Fruit fly (Drosophila melanogaster) whole organism, embryonic: Measurements from ENCODE around the gene Indy.

Source experiments
- Ada2b ChIP-seq: fragments of 200-800 bp; sonication (Bioruptor generic); IDR thresholded peaks from 2 replicates; pipeline ENCODE4 v1.3.6; 2022; ENCODE audit warnings: missing biosample characterization, missing genetic modification characterization
- CG10431 ChIP-seq: fragments of 200-800 bp; sonication (Bioruptor generic); optimal IDR thresholded peaks from 3 replicates; lab custom pipeline; 2018; ENCODE audit warnings: missing biosample characterization, mild to moderate bottlenecking, missing genetic modification characterization
- CG12391 ChIP-seq: fragments of 200-800 bp; sonication (Bioruptor generic); optimal IDR thresholded peaks from 3 replicates; lab custom pipeline; 2018; ENCODE audit warnings: missing biosample characterization, mild to moderate bottlenecking, missing genetic modification characterization, moderate library complexity
- CG13424 ChIP-seq: fragments of 200-800 bp; sonication (Bioruptor generic); optimal IDR thresholded peaks from 2 replicates; lab custom pipeline; 2019; ENCODE audit warnings: missing biosample characterization, mild to moderate bottlenecking, missing genetic modification characterization, moderate library complexity
- CG13894 ChIP-seq: fragments of 200-800 bp; sonication (Bioruptor generic); optimal IDR thresholded peaks from 3 replicates; lab custom pipeline; 2018; ENCODE audit warnings: missing biosample characterization, mild to moderate bottlenecking, missing genetic modification characterization, moderate library complexity
- CG14860 ChIP-seq: fragments of 200-800 bp; sonication (Bioruptor generic); IDR thresholded peaks from 3 replicates; pipeline ENCODE4 v1.3.6; 2022; ENCODE audit warnings: missing biosample characterization, missing genetic modification characterization; ENCODE audit not compliant: partially characterized antibody
- CG17359 ChIP-seq: fragments of 200-800 bp; sonication (Bioruptor generic); optimal IDR thresholded peaks from 3 replicates; lab custom pipeline; 2018; ENCODE audit warnings: missing biosample characterization, mild to moderate bottlenecking, missing genetic modification characterization, moderate library complexity
- CG17802 ChIP-seq: fragments of 200-800 bp; sonication (Bioruptor generic); optimal IDR thresholded peaks from 2 replicates; lab custom pipeline; 2018; ENCODE audit warnings: missing biosample characterization, mild to moderate bottlenecking, missing genetic modification characterization, moderate library complexity
- CG18764 ChIP-seq: fragments of 200-800 bp; sonication (Bioruptor generic); optimal IDR thresholded peaks from 3 replicates; lab custom pipeline; 2016; ENCODE audit warnings: missing biosample characterization, missing genetic modification characterization
- CG32772 ChIP-seq: fragments of 200-800 bp; sonication (Bioruptor generic); IDR thresholded peaks from 2 replicates; pipeline ENCODE4 v1.3.6; 2022; ENCODE audit warnings: missing biosample characterization, missing genetic modification characterization
- CG3838 ChIP-seq: fragments of 200-800 bp; sonication (Bioruptor generic); optimal IDR thresholded peaks from 3 replicates; lab custom pipeline; 2016; ENCODE audit warnings: missing biosample characterization, missing genetic modification characterization
- CG4282 ChIP-seq: fragments of 200-800 bp; sonication (Bioruptor generic); optimal IDR thresholded peaks from 2 replicates; lab custom pipeline; 2016; ENCODE audit warnings: missing biosample characterization, missing genetic modification characterization
- CG7839 ChIP-seq: fragments of 200-800 bp; sonication (Bioruptor generic); optimal IDR thresholded peaks from 3 replicates; lab custom pipeline; 2018; ENCODE audit warnings: missing biosample characterization, mild to moderate bottlenecking, missing genetic modification characterization, moderate library complexity
- CG8388 ChIP-seq: fragments of 200-800 bp; sonication (Bioruptor generic); optimal IDR thresholded peaks from 2 replicates; lab custom pipeline; 2019; ENCODE audit warnings: missing biosample characterization, mild to moderate bottlenecking, missing genetic modification characterization, moderate library complexity
- CG8944 ChIP-seq: fragments of 200-800 bp; sonication (Bioruptor generic); optimal IDR thresholded peaks from 3 replicates; lab custom pipeline; 2016; ENCODE audit warnings: missing biosample characterization, missing genetic modification characterization
- CG9609 ChIP-seq: fragments of 200-800 bp; sonication (Bioruptor generic); optimal IDR thresholded peaks from 3 replicates; lab custom pipeline; 2016; ENCODE audit warnings: missing biosample characterization, missing genetic modification characterization
- CkIIα-i1 ChIP-seq: fragments of 200-800 bp; sonication (Bioruptor generic); IDR thresholded peaks from 2 replicates; pipeline ENCODE4 v1.3.6; 2022; ENCODE audit warnings: missing biosample characterization, missing genetic modification characterization
- Dll ChIP-seq: fragments of 200-800 bp; sonication (Bioruptor generic); IDR thresholded peaks from 4 replicates; pipeline ENCODE4 v1.3.6; 2022; ENCODE audit warnings: missing biosample characterization, missing genetic modification characterization; ENCODE audit not compliant: partially characterized antibody
- HLHmδ ChIP-seq: fragments of 200-800 bp; sonication (Bioruptor generic); optimal IDR thresholded peaks from 2 replicates; lab custom pipeline; 2018; ENCODE audit warnings: missing biosample characterization, mild to moderate bottlenecking, missing genetic modification characterization, moderate library complexity
- Hey ChIP-seq: fragments of 200-800 bp; sonication (Bioruptor generic); optimal IDR thresholded peaks from 3 replicates; lab custom pipeline; 2018; ENCODE audit warnings: missing biosample characterization, mild to moderate bottlenecking, missing genetic modification characterization
- Hr3 ChIP-seq: fragments of 200-800 bp; sonication (Bioruptor generic); optimal IDR thresholded peaks from 3 replicates; lab custom pipeline; 2016; ENCODE audit warnings: missing biosample characterization, missing genetic modification characterization
- Hr51 ChIP-seq, 2 experiments: fragments of 200-800 bp; sonication (Bioruptor generic); optimal IDR thresholded peaks; 2 replicates in 1 of 2; 3 replicates in 1 of 2; lab custom pipeline; 2016 to 2018; ENCODE audit warnings: missing biosample characterization in 2 of 2, missing genetic modification characterization in 2 of 2, mild to moderate bottlenecking in 1 of 2, moderate library complexity in 1 of 2
- Lpt ChIP-seq: fragments of >200 bp; optimal IDR thresholded peaks from 2 replicates; lab custom pipeline; 2018; ENCODE audit warnings: missing biosample characterization, missing genetic modification characterization
- MTF-1 ChIP-seq: fragments of 200-800 bp; sonication (Bioruptor generic); optimal IDR thresholded peaks from 2 replicates; lab custom pipeline; 2018; ENCODE audit warnings: missing biosample characterization, mild to moderate bottlenecking, missing genetic modification characterization, borderline replicate concordance
- Max ChIP-seq: fragments of 200-800 bp; sonication (Bioruptor generic); optimal IDR thresholded peaks from 2 replicates; lab custom pipeline; 2016; ENCODE audit warnings: missing biosample characterization, mild to moderate bottlenecking, missing genetic modification characterization
- Sox102F ChIP-seq: fragments of 200-800 bp; sonication (Bioruptor generic); optimal IDR thresholded peaks from 2 replicates; lab custom pipeline; 2018; ENCODE audit warnings: missing biosample characterization, mild to moderate bottlenecking, missing genetic modification characterization, moderate library complexity
- Xrp1 ChIP-seq: fragments of 200-800 bp; sonication (Bioruptor generic); IDR thresholded peaks from 2 replicates; pipeline ENCODE4 v1.3.6; 2022; ENCODE audit warnings: missing biosample characterization, missing genetic modification characterization
- btn ChIP-seq: fragments of 200-800 bp; sonication (Bioruptor generic); optimal IDR thresholded peaks from 2 replicates; lab custom pipeline; 2016; ENCODE audit warnings: missing biosample characterization, missing genetic modification characterization
- cg ChIP-seq: fragments of 200-800 bp; sonication (Bioruptor generic); optimal IDR thresholded peaks from 3 replicates; lab custom pipeline; 2019; ENCODE audit warnings: missing biosample characterization, mild to moderate bottlenecking, missing genetic modification characterization, moderate library complexity
- crol ChIP-seq: fragments of 200-800 bp; sonication (Bioruptor generic); IDR thresholded peaks from 2 replicates; pipeline ENCODE4 v1.3.6; 2022; ENCODE audit warnings: missing biosample characterization, missing genetic modification characterization
- dpn ChIP-seq, 2 experiments: fragments of 200-800 bp; sonication (Bioruptor generic); optimal IDR thresholded peaks; 3 replicates each; lab custom pipeline; 2016; ENCODE audit warnings: missing biosample characterization in 2 of 2, missing genetic modification characterization in 2 of 2
- ewg ChIP-seq: fragments of 200-800 bp; sonication (Bioruptor generic); optimal IDR thresholded peaks from 3 replicates; lab custom pipeline; 2017; ENCODE audit warnings: mild to moderate bottlenecking, missing biosample characterization, missing genetic modification reagents, missing genetic modification characterization
- fd64A ChIP-seq: fragments of 200-800 bp; sonication (Bioruptor generic); optimal IDR thresholded peaks from 3 replicates; lab custom pipeline; 2018; ENCODE audit warnings: missing biosample characterization, mild to moderate bottlenecking, missing genetic modification characterization
- gcm ChIP-seq: fragments of 200-800 bp; sonication (Bioruptor generic); optimal IDR thresholded peaks from 2 replicates; lab custom pipeline; 2019; ENCODE audit warnings: missing biosample characterization, mild to moderate bottlenecking, missing genetic modification characterization, moderate library complexity
- gcm2 ChIP-seq: fragments of 200-800 bp; sonication (Bioruptor generic); optimal IDR thresholded peaks from 2 replicates; lab custom pipeline; 2016; ENCODE audit warnings: missing biosample characterization, missing genetic modification characterization
- gro ChIP-seq: fragments of 200-800 bp; sonication (Bioruptor generic); optimal IDR thresholded peaks from 2 replicates; lab custom pipeline; 2016; ENCODE audit warnings: missing biosample characterization, missing genetic modification characterization
- gt ChIP-seq: fragments of 200-800 bp; sonication (Bioruptor generic); IDR thresholded peaks from 2 replicates; pipeline ENCODE4 v1.3.6; 2022; ENCODE audit warnings: missing biosample characterization, missing genetic modification characterization
- hb ChIP-seq: fragments of 200-800 bp; sonication (Bioruptor generic); IDR thresholded peaks from 3 replicates; pipeline ENCODE4 v1.3.6; 2022; ENCODE audit warnings: missing biosample characterization, missing genetic modification characterization; ENCODE audit not compliant: partially characterized antibody
- jing ChIP-seq: fragments of 200-800 bp; sonication (Bioruptor generic); optimal IDR thresholded peaks from 2 replicates; lab custom pipeline; 2018; ENCODE audit warnings: missing biosample characterization, mild to moderate bottlenecking, missing genetic modification characterization
- maf-S ChIP-seq: fragments of 200-800 bp; sonication (Bioruptor generic); optimal IDR thresholded peaks from 2 replicates; lab custom pipeline; 2016; ENCODE audit warnings: missing biosample characterization, missing genetic modification characterization
- mld ChIP-seq: fragments of 200-800 bp; sonication (Bioruptor generic); IDR thresholded peaks from 3 replicates; pipeline ENCODE4 v1.3.6; 2022; ENCODE audit warnings: missing biosample characterization, missing genetic modification characterization; ENCODE audit not compliant: partially characterized antibody
- tna ChIP-seq: fragments of 200-800 bp; sonication (Bioruptor generic); IDR thresholded peaks from 2 replicates; pipeline ENCODE4 v1.3.6; 2022; ENCODE audit warnings: missing biosample characterization, missing genetic modification characterization; ENCODE audit not compliant: partially characterized antibody
- toy ChIP-seq: fragments of 200-800 bp; sonication (Bioruptor generic); IDR thresholded peaks from 2 replicates; pipeline ENCODE4 v1.3.6; 2022; ENCODE audit warnings: missing biosample characterization, missing genetic modification characterization
- tup ChIP-seq: fragments of 200-800 bp; sonication (Bioruptor generic); optimal IDR thresholded peaks from 2 replicates; lab custom pipeline; 2016; ENCODE audit warnings: missing biosample characterization, mild to moderate bottlenecking, missing genetic modification characterization, moderate library complexity
- unpg ChIP-seq: fragments of 200-800 bp; sonication (Bioruptor generic); optimal IDR thresholded peaks from 3 replicates; lab custom pipeline; 2018; ENCODE audit warnings: missing biosample characterization, mild to moderate bottlenecking, missing genetic modification characterization, moderate library complexity
- usp ChIP-seq: fragments of >200 bp; optimal IDR thresholded peaks from 2 replicates; lab custom pipeline; 2017; ENCODE audit warnings: missing biosample characterization, missing genetic modification characterization
- vvl ChIP-seq: fragments of 200-800 bp; sonication (Bioruptor generic); IDR thresholded peaks from 2 replicates; pipeline ENCODE4 v1.3.6; 2022; ENCODE audit warnings: missing biosample characterization, missing genetic modification characterization
- yki ChIP-seq: fragments of >200 bp; optimal IDR thresholded peaks from 3 replicates; lab custom pipeline; 2018

Gene Indy

dm6 chr3L:18890283-18891175 lies 44.5 kb upstream of the Indy start, which contains the start of gene CG3961 (continued):
- peak; percentile 97 for TF ChIP-seq Xrp1 (GFP tag; lab: Robert Waterston, UW)
- TF ChIP-seq btn (GFP tag; lab: Kevin White, UChicago) = peak; percentile 49
- peak; percentile 97 for TF ChIP-seq crol (GFP tag; lab: Robert Waterston, UW)
- TF ChIP-seq yki = peak; percentile 49
- peak; percentile 79 for TF ChIP-seq maf-S (GFP tag; lab: Kevin White, UChicago)
- TF ChIP-seq CG13894 (tag; lab: Kevin White, UChicago) = no peak
- TF ChIP-seq CG13424 (tag; lab: Kevin White, UChicago) = peak; percentile 99
- TF ChIP-seq gcm (GFP tag; lab: Kevin White, UChicago) = peak; percentile 99
- TF ChIP-seq tup (GFP tag; lab: Kevin White, UChicago) = peak; percentile 78
- no peak for TF ChIP-seq CkIIα-i1
- TF ChIP-seq Ada2b = peak; percentile 80
- TF ChIP-seq fd64A (GFP tag; lab: Kevin White, UChicago) = peak; percentile 90
- TF ChIP-seq HLHmδ (GFP tag; lab: Kevin White, UChicago) = peak; percentile 97
- TF ChIP-seq CG3838 (GFP tag; lab: Kevin White, UChicago) = peak; percentile 93
- peak; percentile 2 for TF ChIP-seq CG4282 (GFP tag; lab: Kevin White, UChicago)
- no peak for TF ChIP-seq mld (GFP tag; lab: Robert Waterston, UW)
- TF ChIP-seq CG17802 (tag; lab: Kevin White, UChicago) = peak; percentile 74
- TF ChIP-seq Hey = peak; percentile 59
- peak; percentile 80 for TF ChIP-seq gt (GFP tag; lab: Robert Waterston, UW)
- TF ChIP-seq CG17359 (tag; lab: Kevin White, UChicago) = peak; percentile 97
- TF ChIP-seq gcm2 (GFP tag; lab: Kevin White, UChicago) = peak; percentile 79
- peak; percentile 88 to 97 for TF ChIP-seq dpn (GFP tag; optimal IDR thresholded peaks at IDR 0.05; lab: Kevin White, UChicago)
- peak; percentile 93 for TF ChIP-seq CG18764
- TF ChIP-seq ewg (GFP tag; lab: Kevin White, UChicago) = peak; percentile 96
- peak; percentile 98 for TF ChIP-seq Hr3 (GFP tag; lab: Kevin White, UChicago)
- TF ChIP-seq usp = no peak
- TF ChIP-seq tna (GFP tag; lab: Robert Waterston, UW) = no peak
- peak; percentile 78 for TF ChIP-seq MTF-1
- peak; percentile 81 for TF ChIP-seq CG8944 (GFP tag; lab: Kevin White, UChicago)
- peak; percentile 92 for TF ChIP-seq jing (GFP tag; lab: Kevin White, UChicago)
- peak; percentile 83 for TF ChIP-seq CG9609
- no peak for TF ChIP-seq cg (GFP tag; lab: Kevin White, UChicago)
- no peak for TF ChIP-seq gro (GFP tag; lab: Kevin White, UChicago)
- peak; percentile 98 for TF ChIP-seq CG8388
- no peak for TF ChIP-seq Lpt (GFP tag; lab: Kevin White, UChicago)
- TF ChIP-seq hb (GFP tag; lab: Robert Waterston, UW) = 0 out of 3 replicates have a peak, but pooled peaks have one; percentile 32
- no peak for TF ChIP-seq Dll (GFP tag; lab: Robert Waterston, UW)
- peak; percentile 99 for TF ChIP-seq CG7839 (tag; lab: Kevin White, UChicago)
- TF ChIP-seq Sox102F = peak; percentile 98
- peak; percentile 99 for TF ChIP-seq CG12391 (tag; lab: Kevin White, UChicago)
- peak; percentile 93 for TF ChIP-seq CG32772 (GFP tag; lab: Robert Waterston, UW)
- TF ChIP-seq toy (GFP tag; lab: Robert Waterston, UW) = peak; percentile 69; the same call in 1 of the 2 replicates
- peak; percentile 93 for TF ChIP-seq CG10431 (GFP tag; lab: Kevin White, UChicago)
- TF ChIP-seq Max = peak; percentile 96
- TF ChIP-seq Hr51 (GFP tag; optimal IDR thresholded peaks at IDR 0.05; lab: Kevin White, UChicago) = peak; percentile 91 to 99
- TF ChIP-seq CG14860 = no peak
- peak; percentile 94 for TF ChIP-seq vvl (GFP tag; lab: Robert Waterston, UW)
- TF ChIP-seq unpg (GFP tag; lab: Kevin White, UChicago) = peak; percentile 96
